Fruit fly (Drosophila melanogaster): Measurements from ENCODE around the gene CG6999.

CG6999 gene

dm6 chrX:9080962-9081361 lies 7.2 kb upstream of the CG6999 start, which contains the start of the genes CG7246 and HP1b (continued):
- TF ChIP-seq scrt (GFP tag; optimal IDR thresholded peaks at IDR 0.05) = no peak
- TF ChIP-seq YL-1 (GFP tag; optimal IDR thresholded peaks at IDR 0.05) = peak; percentile 54
- no peak for TF ChIP-seq CG5180 (GFP tag; optimal IDR thresholded peaks at IDR 0.05)
- peak; percentile 84 for TF ChIP-seq CG2116 (GFP tag; optimal IDR thresholded peaks at IDR 0.05)
- no peak for TF ChIP-seq psq (GFP tag; optimal IDR thresholded peaks at IDR 0.05)
- no peak for TF ChIP-seq org-1 (GFP tag; optimal IDR thresholded peaks at IDR 0.05)
- peak; percentile 77 for TF ChIP-seq Dbx (GFP tag; IDR thresholded peaks at IDR 0.05)
- TF ChIP-seq prd (optimal IDR thresholded peaks at IDR 0.05) = no peak
- TF ChIP-seq prd (GFP tag; IDR thresholded peaks at IDR 0.05) = peak; percentile 84
- peak; percentile 32 for TF ChIP-seq CG18764 (GFP tag; optimal IDR thresholded peaks at IDR 0.05)
- TF ChIP-seq CG8089 (GFP tag; optimal IDR thresholded peaks at IDR 0.05) = no peak
- TF ChIP-seq hth (optimal IDR thresholded peaks at IDR 0.05) = no peak
- TF ChIP-seq Atf3 (GFP tag; optimal IDR thresholded peaks at IDR 0.05) = peak; percentile 0
- no peak for TF ChIP-seq HmgD (GFP tag; optimal IDR thresholded peaks at IDR 0.05)
- TF ChIP-seq CrebB (tag; optimal IDR thresholded peaks at IDR 0.05) = no peak
- no peak for TF ChIP-seq Hand (GFP tag; optimal IDR thresholded peaks at IDR 0.05)
- TF ChIP-seq CG17802 (tag; optimal IDR thresholded peaks at IDR 0.05) = peak; percentile 41
- TF ChIP-seq CG16815 (GFP tag; optimal IDR thresholded peaks at IDR 0.05) = peak; percentile 0
- peak; percentile 13 for TF ChIP-seq CG11723 (GFP tag; optimal IDR thresholded peaks at IDR 0.05)
- peak; percentile 49 for TF ChIP-seq ftz-f1 (GFP tag; optimal IDR thresholded peaks at IDR 0.05)
- TF ChIP-seq CG31388 (GFP tag; optimal IDR thresholded peaks at IDR 0.05) = peak; percentile 24
- no peak for TF ChIP-seq emc (GFP tag; optimal IDR thresholded peaks at IDR 0.05)
- TF ChIP-seq CG5245 (GFP tag; optimal IDR thresholded peaks at IDR 0.05) = peak; percentile 60
- no peak for TF ChIP-seq CG17912 (GFP tag; optimal IDR thresholded peaks at IDR 0.05)
- TF ChIP-seq E2f2 (GFP tag; IDR thresholded peaks at IDR 0.05) = peak; percentile 67
- TF ChIP-seq CG3995 (GFP tag; optimal IDR thresholded peaks at IDR 0.05) = no peak
- 0 out of 3 replicates have a peak, but pooled peaks have one; percentile 39 for TF ChIP-seq CG3726 (GFP tag; IDR thresholded peaks at IDR 0.05)
- peak; percentile 29 for TF ChIP-seq maf-S (GFP tag; optimal IDR thresholded peaks at IDR 0.05)
- peak; percentile 58; the same call in 1 of the 3 replicates for TF ChIP-seq CG11093 (GFP tag; IDR thresholded peaks at IDR 0.05)
- no peak for TF ChIP-seq Stat92E (GFP tag; optimal IDR thresholded peaks at IDR 0.05)
- no peak for TF ChIP-seq NC2β (GFP tag; optimal IDR thresholded peaks at IDR 0.05)
- TF ChIP-seq CG7357 (GFP tag; IDR thresholded peaks at IDR 0.05) = peak; percentile 11; the same call in 1 of the 3 replicates
- TF ChIP-seq Poxn (GFP tag; IDR thresholded peaks at IDR 0.05) = no peak; the same call in 1 of the 2 replicates
- TF ChIP-seq nmo (GFP tag; optimal IDR thresholded peaks at IDR 0.05) = peak; percentile 77
- no peak for TF ChIP-seq Trl (optimal IDR thresholded peaks at IDR 0.05)
- TF ChIP-seq Trl (GFP tag; optimal IDR thresholded peaks at IDR 0.05) = peak; percentile 38
- no peak for TF ChIP-seq eve (GFP tag; optimal IDR thresholded peaks at IDR 0.05)
- TF ChIP-seq HmgZ (tag; optimal IDR thresholded peaks at IDR 0.05) = peak; percentile 59
- TF ChIP-seq NK7.1 (GFP tag; optimal IDR thresholded peaks at IDR 0.05) = no peak
- peak; percentile 69 for TF ChIP-seq CG7839 (tag; optimal IDR thresholded peaks at IDR 0.05)
- TF ChIP-seq cas (GFP tag; IDR thresholded peaks at IDR 0.05) = 0 out of 2 replicates have a peak, but pooled peaks have one; percentile 28
- peak; percentile 74 for TF ChIP-seq CG2678 (tag; optimal IDR thresholded peaks at IDR 0.05)
- peak; percentile 46; the same call in 1 of the 2 replicates for TF ChIP-seq Taf1 (GFP tag; IDR thresholded peaks at IDR 0.05)
- no peak for TF ChIP-seq CG43689 (GFP tag; IDR thresholded peaks at IDR 0.05)
- peak; percentile 72 for TF ChIP-seq sisA (GFP tag; IDR thresholded peaks at IDR 0.05)
- TF ChIP-seq CG12104 (GFP tag; optimal IDR thresholded peaks at IDR 0.05) = peak; percentile 40
- TF ChIP-seq Bdp1 (GFP tag; optimal IDR thresholded peaks at IDR 0.05) = no peak
- TF ChIP-seq CG15514 (GFP tag; optimal IDR thresholded peaks at IDR 0.05) = peak; percentile 77
- peak; percentile 90 for TF ChIP-seq Med (GFP tag)
- TF ChIP-seq wek (GFP tag; optimal IDR thresholded peaks at IDR 0.05) = no peak
- peak; percentile 73 for TF ChIP-seq caup (GFP tag; optimal IDR thresholded peaks at IDR 0.05; ENCODE audit: severe bottlenecking)
- no peak for TF ChIP-seq yki (optimal IDR thresholded peaks at IDR 0.05)

Measured in whole organism, embryonic.